Fruit fly (Drosophila melanogaster) whole organism, embryonic: ENCODE data around the gene CG10513.

Source experiments
- CG10147 ChIP-seq: fragments of 200-800 bp; sonication (Bioruptor generic); optimal IDR thresholded peaks from 2 replicates; lab custom pipeline; 2019; ENCODE audit warnings: missing biosample characterization, mild to moderate bottlenecking, missing genetic modification characterization, moderate library complexity
- CG11504 ChIP-seq: fragments of 200-800 bp; sonication (Bioruptor generic); optimal IDR thresholded peaks from 3 replicates; lab custom pipeline; 2019; ENCODE audit warnings: missing biosample characterization, mild to moderate bottlenecking, missing genetic modification characterization, moderate library complexity
- CG12299 ChIP-seq: fragments of 200-800 bp; sonication (Bioruptor generic); optimal IDR thresholded peaks from 2 replicates; lab custom pipeline; 2018; ENCODE audit warnings: missing biosample characterization, mild to moderate bottlenecking, missing genetic modification characterization
- CG12769 ChIP-seq: fragments of 200-800 bp; sonication (Bioruptor generic); optimal IDR thresholded peaks from 2 replicates; lab custom pipeline; 2019; ENCODE audit warnings: missing biosample characterization, mild to moderate bottlenecking, missing genetic modification characterization, moderate library complexity
- CG13287 ChIP-seq: fragments of 200-800 bp; sonication (Bioruptor generic); IDR thresholded peaks from 2 replicates; pipeline ENCODE4 v1.3.6; 2022; ENCODE audit warnings: missing biosample characterization, missing genetic modification characterization; ENCODE audit not compliant: partially characterized antibody
- CG13424 ChIP-seq: fragments of 200-800 bp; sonication (Bioruptor generic); optimal IDR thresholded peaks from 2 replicates; lab custom pipeline; 2019; ENCODE audit warnings: missing biosample characterization, mild to moderate bottlenecking, missing genetic modification characterization, moderate library complexity
- CG14860 ChIP-seq: fragments of 200-800 bp; sonication (Bioruptor generic); IDR thresholded peaks from 3 replicates; pipeline ENCODE4 v1.3.6; 2022; ENCODE audit warnings: missing biosample characterization, missing genetic modification characterization; ENCODE audit not compliant: partially characterized antibody
- CG17829 ChIP-seq: fragments of 200-800 bp; optimal IDR thresholded peaks from 2 replicates; lab custom pipeline; 2019; ENCODE audit warnings: missing biosample characterization, mild to moderate bottlenecking, missing genetic modification characterization, moderate library complexity
- CG18599 ChIP-seq: fragments of 200-800 bp; sonication (Bioruptor generic); optimal IDR thresholded peaks from 3 replicates; lab custom pipeline; 2017; ENCODE audit warnings: missing biosample characterization, missing genetic modification characterization, mild to moderate bottlenecking, moderate library complexity, missing genetic modification reagents
- CG2678 ChIP-seq: fragments of 200-800 bp; sonication (Bioruptor generic); optimal IDR thresholded peaks from 3 replicates; lab custom pipeline; 2019; ENCODE audit warnings: missing biosample characterization, mild to moderate bottlenecking, missing genetic modification characterization, moderate library complexity
- CG32532 ChIP-seq: fragments of 200-800 bp; sonication (Bioruptor generic); IDR thresholded peaks from 2 replicates; pipeline ENCODE4 v1.3.6; 2022; ENCODE audit warnings: missing biosample characterization, missing genetic modification characterization
- CG3838 ChIP-seq: fragments of 200-800 bp; sonication (Bioruptor generic); optimal IDR thresholded peaks from 3 replicates; lab custom pipeline; 2016; ENCODE audit warnings: missing biosample characterization, missing genetic modification characterization
- CG3995 ChIP-seq: fragments of 200-800 bp; sonication (Bioruptor generic); optimal IDR thresholded peaks from 3 replicates; lab custom pipeline; 2016; ENCODE audit warnings: missing biosample characterization, missing genetic modification characterization
- CG6765 ChIP-seq: fragments of 200-800 bp; sonication (Bioruptor generic); optimal IDR thresholded peaks from 3 replicates; lab custom pipeline; 2017; ENCODE audit warnings: missing biosample characterization, mild to moderate bottlenecking, missing genetic modification characterization
- CG6854 ChIP-seq: fragments of 200-800 bp; sonication (Bioruptor generic); optimal IDR thresholded peaks from 3 replicates; lab custom pipeline; 2017; ENCODE audit warnings: missing biosample characterization, mild to moderate bottlenecking, missing genetic modification characterization
- CG7357 ChIP-seq: fragments of 200-800 bp; sonication (Bioruptor generic); IDR thresholded peaks from 3 replicates; pipeline ENCODE4 v1.3.6; 2022; ENCODE audit warnings: missing biosample characterization, missing genetic modification characterization
- Hmx ChIP-seq: fragments of 200-800 bp; sonication (Bioruptor generic); optimal IDR thresholded peaks from 2 replicates; lab custom pipeline; 2016; ENCODE audit warnings: missing biosample characterization, missing genetic modification characterization
- Jarid2 ChIP-seq: fragments of 200-800 bp; sonication (Bioruptor generic); optimal IDR thresholded peaks from 3 replicates; lab custom pipeline; 2017; ENCODE audit warnings: mild to moderate bottlenecking, missing biosample characterization, missing genetic modification reagents, missing genetic modification characterization
- Lhr ChIP-seq: fragments of 200-800 bp; sonication (Bioruptor generic); optimal IDR thresholded peaks from 3 replicates; lab custom pipeline; 2017; ENCODE audit warnings: mild to moderate bottlenecking, missing biosample characterization, missing genetic modification reagents, missing genetic modification characterization
- MESR4 ChIP-seq: fragments of 200-800 bp; sonication (Bioruptor generic); optimal IDR thresholded peaks from 2 replicates; lab custom pipeline; 2018; ENCODE audit warnings: missing biosample characterization, mild to moderate bottlenecking, missing genetic modification characterization, moderate library complexity
- MTF-1 ChIP-seq: fragments of 200-800 bp; sonication (Bioruptor generic); optimal IDR thresholded peaks from 2 replicates; lab custom pipeline; 2018; ENCODE audit warnings: missing biosample characterization, mild to moderate bottlenecking, missing genetic modification characterization, borderline replicate concordance
- Optix ChIP-seq: fragments of 200-800 bp; sonication (Bioruptor generic); IDR thresholded peaks from 3 replicates; pipeline ENCODE4 v1.3.6; 2022; ENCODE audit warnings: missing biosample characterization, missing genetic modification characterization
- Pdp1 ChIP-seq, 2 experiments: fragments of 200-800 bp; sonication (Bioruptor generic); optimal IDR thresholded peaks; 3 replicates each; lab custom pipeline; 2016; ENCODE audit warnings: missing biosample characterization in 2 of 2, missing genetic modification characterization in 2 of 2, mild to moderate bottlenecking in 1 of 2, moderate library complexity in 1 of 2
- Ravus ChIP-seq: fragments of 200-800 bp; sonication (Bioruptor generic); IDR thresholded peaks from 2 replicates; pipeline ENCODE4 v1.3.6; 2022; ENCODE audit warnings: missing biosample characterization, missing genetic modification characterization
- Sry-β ChIP-seq: fragments of 200-800 bp; sonication (Bioruptor generic); optimal IDR thresholded peaks from 2 replicates; lab custom pipeline; 2018; ENCODE audit warnings: missing biosample characterization, mild to moderate bottlenecking, missing genetic modification characterization, moderate library complexity
- Taf1 ChIP-seq: fragments of 200-800 bp; sonication (Bioruptor generic); IDR thresholded peaks from 2 replicates; pipeline ENCODE4 v1.3.6; 2022; ENCODE audit warnings: missing biosample characterization, missing genetic modification characterization
- Trl ChIP-seq, 3 experiments: fragments of >200 bp in 2 of 3; fragments of 200-800 bp in 1 of 3; sonication (Bioruptor generic) in 1 of 3; optimal IDR thresholded peaks; 2 replicates in 1 of 3; 3 replicates in 2 of 3; lab custom pipeline; 2016 to 2017; ENCODE audit warnings: missing biosample characterization in 1 of 3, missing genetic modification characterization in 1 of 3
- Vsx1 ChIP-seq: fragments of 200-800 bp; sonication (Bioruptor generic); optimal IDR thresholded peaks from 2 replicates; lab custom pipeline; 2017; ENCODE audit warnings: missing biosample characterization, mild to moderate bottlenecking, missing genetic modification characterization, missing genetic modification reagents
- az2 ChIP-seq: fragments of 200-800 bp; sonication (Bioruptor generic); optimal IDR thresholded peaks from 3 replicates; lab custom pipeline; 2016; ENCODE audit warnings: missing biosample characterization, missing genetic modification characterization
- caup ChIP-seq: fragments of 200-800 bp; sonication (Bioruptor generic); optimal IDR thresholded peaks from 3 replicates; lab custom pipeline; 2017; ENCODE audit warnings: missing biosample characterization, mild to moderate bottlenecking, missing genetic modification characterization, moderate library complexity; ENCODE audit not compliant: severe bottlenecking
- ci ChIP-seq: fragments of 200-800 bp; sonication (Bioruptor generic); IDR thresholded peaks from 3 replicates; pipeline ENCODE4 v1.3.6; 2022; ENCODE audit warnings: missing biosample characterization, missing genetic modification characterization
- corto ChIP-seq: fragments of 200-800 bp; sonication (Bioruptor generic); optimal IDR thresholded peaks from 2 replicates; lab custom pipeline; 2016; ENCODE audit warnings: missing biosample characterization, mild to moderate bottlenecking, missing genetic modification characterization, moderate library complexity
- crp ChIP-seq, 2 experiments: fragments of 200-800 bp; sonication (Bioruptor generic); optimal IDR thresholded peaks; 2 replicates in 1 of 2; 3 replicates in 1 of 2; lab custom pipeline; 2017; ENCODE audit warnings: missing biosample characterization in 2 of 2, missing genetic modification characterization in 2 of 2, mild to moderate bottlenecking in 1 of 2, moderate library complexity in 1 of 2
- cwo ChIP-seq: fragments of 200-800 bp; sonication (Bioruptor generic); optimal IDR thresholded peaks from 3 replicates; lab custom pipeline; 2017; ENCODE audit warnings: missing biosample characterization, missing genetic modification characterization, mild to moderate bottlenecking, moderate library complexity, missing genetic modification reagents
- exex ChIP-seq: fragments of 200-800 bp; sonication (Bioruptor generic); optimal IDR thresholded peaks from 4 replicates; lab custom pipeline; 2018; ENCODE audit warnings: missing biosample characterization, mild to moderate bottlenecking, missing genetic modification characterization, moderate library complexity
- gem ChIP-seq: fragments of 200-800 bp; sonication (Bioruptor generic); optimal IDR thresholded peaks from 2 replicates; lab custom pipeline; 2019; ENCODE audit warnings: missing biosample characterization, mild to moderate bottlenecking, missing genetic modification characterization, moderate library complexity
- grau ChIP-seq: fragments of 200-800 bp; optimal IDR thresholded peaks from 3 replicates; lab custom pipeline; 2019; ENCODE audit warnings: missing biosample characterization, mild to moderate bottlenecking, missing genetic modification characterization, moderate library complexity
- ken ChIP-seq: fragments of 200-800 bp; sonication (Bioruptor generic); IDR thresholded peaks from 3 replicates; pipeline ENCODE4 v1.3.6; 2022; ENCODE audit warnings: missing biosample characterization, missing genetic modification characterization
- mirr ChIP-seq: fragments of 200-800 bp; sonication (Bioruptor generic); optimal IDR thresholded peaks from 3 replicates; lab custom pipeline; 2018; ENCODE audit warnings: missing biosample characterization, mild to moderate bottlenecking, missing genetic modification characterization
- nerfin-1 ChIP-seq: fragments of 200-800 bp; sonication (Bioruptor generic); optimal IDR thresholded peaks from 3 replicates; lab custom pipeline; 2019; ENCODE audit warnings: missing biosample characterization, mild to moderate bottlenecking, missing genetic modification characterization, moderate library complexity
- salm ChIP-seq: fragments of 200-800 bp; sonication (Bioruptor generic); optimal IDR thresholded peaks from 2 replicates; lab custom pipeline; 2018; ENCODE audit warnings: missing biosample characterization, mild to moderate bottlenecking, missing genetic modification characterization
- scrt ChIP-seq: fragments of 200-800 bp; sonication (Bioruptor generic); optimal IDR thresholded peaks from 2 replicates; lab custom pipeline; 2018; ENCODE audit warnings: missing biosample characterization, mild to moderate bottlenecking, missing genetic modification characterization, moderate library complexity
- sd ChIP-seq: fragments of 200-800 bp; sonication (Bioruptor generic); optimal IDR thresholded peaks from 3 replicates; lab custom pipeline; 2018; ENCODE audit warnings: missing biosample characterization, mild to moderate bottlenecking, missing genetic modification characterization, moderate library complexity
- sens-2 ChIP-seq: fragments of 200-800 bp; sonication (Bioruptor generic); IDR thresholded peaks from 2 replicates; pipeline ENCODE4 v1.3.6; 2022; ENCODE audit warnings: missing biosample characterization, missing genetic modification characterization
- sug ChIP-seq: fragments of 200-800 bp; optimal IDR thresholded peaks from 2 replicates; lab custom pipeline; 2019; ENCODE audit warnings: missing biosample characterization, mild to moderate bottlenecking, missing genetic modification characterization, moderate library complexity
- tap ChIP-seq: fragments of 200-800 bp; optimal IDR thresholded peaks from 3 replicates; lab custom pipeline; 2019; ENCODE audit warnings: missing biosample characterization, mild to moderate bottlenecking, missing genetic modification characterization, moderate library complexity
- unc-4 ChIP-seq: fragments of 200-800 bp; sonication (Bioruptor generic); IDR thresholded peaks from 2 replicates; pipeline ENCODE4 v1.3.6; 2022; ENCODE audit warnings: missing biosample characterization, missing genetic modification characterization; ENCODE audit not compliant: partially characterized antibody
- zfh1 ChIP-seq: fragments of 200-800 bp; sonication (Bioruptor generic); IDR thresholded peaks from 3 replicates; pipeline ENCODE4 v1.3.6; 2022; ENCODE audit warnings: missing biosample characterization, missing genetic modification characterization

Gene CG10513

dm6 chr3R:25292864-25293284 lies 15.9 kb upstream of the CG10513 start, which contains the start of gene CG31098:
Gene CG31098 (minus strand): TSS chr3R:25292977.
- TF ChIP-seq Trl (optimal IDR thresholded peaks at IDR 0.05; lab: Kevin White, UChicago) (peak; percentile 47 to 51), Trl (GFP tag; optimal IDR thresholded peaks at IDR 0.05; lab: Kevin White, UChicago) (no peak), Jarid2 (peak; percentile 63), unc-4 (GFP tag; lab: Robert Waterston, UW) (peak; percentile 43; the same call in 1 of the 2 replicates), Vsx1 (GFP tag; lab: Kevin White, UChicago) (peak; percentile 35), Taf1 (GFP tag; lab: Robert Waterston, UW) (no peak), scrt (GFP tag; lab: Kevin White, UChicago) (peak; percentile 30), CG10147 (GFP tag; lab: Kevin White, UChicago) (peak; percentile 11), CG11504 (tag; lab: Kevin White, UChicago) (no peak), Lhr (GFP tag; lab: Kevin White, UChicago) (no peak), Optix (0 out of 3 replicates have a peak, but pooled peaks have one; percentile 18), Ravus (GFP tag; lab: Robert Waterston, UW) (no peak), MESR4 (peak; percentile 5), ci (GFP tag; lab: Robert Waterston, UW) (peak; percentile 22; the same call in 1 of the 3 replicates), sens-2 (no peak), caup (GFP tag; lab: Kevin White, UChicago) (peak; percentile 39), sug (tag; lab: Kevin White, UChicago) (peak; percentile 90), CG13424 (tag; lab: Kevin White, UChicago) (peak; percentile 12), Pdp1 (GFP tag; optimal IDR thresholded peaks at IDR 0.05; lab: Kevin White, UChicago) (peak in 1 of 2 experiments; percentile 39), CG14860 (GFP tag; lab: Robert Waterston, UW) (no peak), CG6765 (GFP tag; lab: Kevin White, UChicago) (peak; percentile 52), CG6854 (GFP tag; lab: Kevin White, UChicago) (peak; percentile 41), CG2678 (tag; lab: Kevin White, UChicago) (peak; percentile 54), grau (tag; lab: Kevin White, UChicago) (peak; percentile 84), MTF-1 (peak; percentile 33), az2 (no peak), exex (tag; lab: Kevin White, UChicago) (peak; percentile 49), sd (tag; lab: Kevin White, UChicago) (peak; percentile 95), CG13287 (GFP tag; lab: Robert Waterston, UW) (peak; percentile 63; the same call in 1 of the 2 replicates), CG3995 (GFP tag; lab: Kevin White, UChicago) (peak; percentile 72), gem (tag; lab: Kevin White, UChicago) (peak; percentile 31), CG17829 (tag; lab: Kevin White, UChicago) (no peak), CG3838 (GFP tag; lab: Kevin White, UChicago) (no peak), CG12299 (tag; lab: Kevin White, UChicago) (peak; percentile 35), salm (tag; lab: Kevin White, UChicago) (peak; percentile 48), crp (GFP tag; optimal IDR thresholded peaks at IDR 0.05; lab: Kevin White, UChicago) (peak in 1 of 2 experiments; percentile 71), CG12769 (peak; percentile 39), tap (tag; lab: Kevin White, UChicago) (peak; percentile 22), Sry-β (no peak), nerfin-1 (tag; lab: Kevin White, UChicago) (no peak), CG18599 (GFP tag; lab: Kevin White, UChicago) (peak; percentile 48), zfh1 (GFP tag; lab: Robert Waterston, UW) (no peak), cwo (GFP tag; lab: Kevin White, UChicago) (peak; percentile 62), CG7357 (GFP tag; lab: Robert Waterston, UW) (no peak), corto (peak; percentile 61), ken (no peak), mirr (GFP tag; lab: Kevin White, UChicago) (peak; percentile 76), CG32532 (peak; percentile 26; the same call in 1 of the 2 replicates), Hmx (GFP tag; lab: Kevin White, UChicago) (no peak)
